Worm (Caenorhabditis elegans) whole organism, L1 larva: ENCODE measurements around the gene fbxb-55.
A peak's percentile ranks its signal among the peaks of the same experiment; 100 is the strongest.

Experiments
- C04F5.9 ChIP-seq: sonication (generic microtip); optimal IDR thresholded peaks from 2 replicates; lab custom pipeline; 2016; ENCODE audit warnings: missing genetic modification characterization, missing compliant biosample characterization
- C16A3.4 ChIP-seq: fragments of 150-350 bp; optimal IDR thresholded peaks from 2 replicates; lab custom pipeline; 2014; ENCODE audit warnings: missing biosample characterization, missing genetic modification characterization
- C34B4.2 ChIP-seq: sonication (generic microtip); optimal IDR thresholded peaks from 2 replicates; lab custom pipeline; 2017; ENCODE audit warnings: mild to moderate bottlenecking, missing genetic modification characterization, missing compliant biosample characterization
- Y116A8C.19 ChIP-seq: sonication (generic microtip); optimal IDR thresholded peaks from 2 replicates; lab custom pipeline; 2016; ENCODE audit warnings: missing compliant biosample characterization, missing genetic modification characterization, borderline replicate concordance
- aha-1 ChIP-seq: fragments of 150-350 bp; optimal IDR thresholded peaks from 2 replicates; lab custom pipeline; 2014; ENCODE audit warnings: missing biosample characterization, missing genetic modification characterization
- aly-2 ChIP-seq: fragments of 150-350 bp; optimal IDR thresholded peaks from 2 replicates; lab custom pipeline; 2014; ENCODE audit warnings: missing biosample characterization, missing genetic modification characterization
- ama-1 ChIP-seq: fragments of 150-350 bp; optimal IDR thresholded peaks from 2 replicates; lab custom pipeline; 2014
- ceh-82 ChIP-seq, 3 experiments: fragments of 150-350 bp in 1 of 3; sonication (generic microtip) in 2 of 3; optimal IDR thresholded peaks; 2 replicates each; lab custom pipeline; 2014 to 2017; ENCODE audit warnings: missing biosample characterization in 3 of 3, missing genetic modification characterization in 3 of 3
- ceh-88 ChIP-seq: fragments of 200-800 bp; sonication (Bioruptor generic); IDR thresholded peaks from 2 replicates; pipeline ENCODE4 v1.3.6; 2022; ENCODE audit warnings: missing genetic modification characterization, missing compliant biosample characterization
- ces-1 ChIP-seq: fragments of 150-350 bp; optimal IDR thresholded peaks from 2 replicates; lab custom pipeline; 2014; ENCODE audit warnings: missing biosample characterization, missing genetic modification reagents, missing genetic modification characterization
- dpl-1 ChIP-seq, 3 experiments: fragments of 150-350 bp in 2 of 3; sonication (generic microtip) in 1 of 3; optimal IDR thresholded peaks; 2 replicates each; lab custom pipeline; 2014 to 2017; ENCODE audit warnings: missing biosample characterization in 3 of 3, missing genetic modification characterization in 3 of 3, missing genetic modification reagents in 3 of 3
- dsc-1 ChIP-seq: sonication (generic microtip); optimal IDR thresholded peaks from 2 replicates; lab custom pipeline; 2016; ENCODE audit warnings: mild to moderate bottlenecking, missing genetic modification characterization, missing compliant biosample characterization
- efl-1 ChIP-seq, 4 experiments: fragments of 150-350 bp; optimal IDR thresholded peaks in 3 of 4; peaks in 1 of 4; 1 replicate in 1 of 4; 2 replicates in 3 of 4; lab custom pipeline; 2014; ENCODE audit warnings: missing biosample characterization in 2 of 4, missing genetic modification characterization in 2 of 4, missing genetic modification reagents in 2 of 4
- efl-3 ChIP-seq: fragments of 200-800 bp; sonication (Bioruptor generic); optimal IDR thresholded peaks from 2 replicates; lab custom pipeline; 2018; ENCODE audit warnings: mild to moderate bottlenecking, missing genetic modification characterization, missing compliant biosample characterization
- egl-27 ChIP-seq, 2 experiments: fragments of 150-350 bp in 1 of 2; sonication (generic microtip); optimal IDR thresholded peaks; 3 replicates each; lab custom pipeline; 2017 to 2018; ENCODE audit warnings: missing biosample characterization in 2 of 2, missing genetic modification characterization in 2 of 2, missing genetic modification reagents in 2 of 2
- elt-2 ChIP-seq: sonication (generic microtip); optimal IDR thresholded peaks from 2 replicates; lab custom pipeline; 2016; ENCODE audit warnings: missing genetic modification characterization, mild to moderate bottlenecking, inconsistent platforms, missing compliant biosample characterization, missing genetic modification reagents
- elt-3 ChIP-seq, 6 experiments: fragments of 150-350 bp in 1 of 6; sonication (generic microtip); optimal IDR thresholded peaks; 2 replicates each; lab custom pipeline; 2017 to 2018; ENCODE audit warnings: missing biosample characterization in 6 of 6, missing genetic modification characterization in 6 of 6, inconsistent platforms in 1 of 6
- fkh-10 ChIP-seq: sonication (generic microtip); optimal IDR thresholded peaks from 2 replicates; lab custom pipeline; 2017; ENCODE audit warnings: missing biosample characterization, missing genetic modification reagents, missing genetic modification characterization
- hlh-17 ChIP-seq: fragments of 200-800 bp; sonication (Bioruptor generic); optimal IDR thresholded peaks from 2 replicates; lab custom pipeline; 2018; ENCODE audit warnings: missing genetic modification characterization, mild to moderate bottlenecking, missing compliant biosample characterization, moderate library complexity, borderline replicate concordance
- hlh-4 ChIP-seq: sonication (generic microtip); optimal IDR thresholded peaks from 2 replicates; lab custom pipeline; 2016; ENCODE audit warnings: mild to moderate bottlenecking, missing genetic modification characterization, missing compliant biosample characterization
- lin-14 ChIP-seq: fragments of 200-800 bp; sonication (Bioruptor generic); optimal IDR thresholded peaks from 2 replicates; lab custom pipeline; 2018; ENCODE audit warnings: mild to moderate bottlenecking, missing genetic modification characterization, moderate library complexity, missing compliant biosample characterization
- lin-15B ChIP-seq: fragments of 150-350 bp; sonication (generic microtip); optimal IDR thresholded peaks from 3 replicates; lab custom pipeline; 2014; ENCODE audit warnings: missing biosample characterization, missing genetic modification characterization
- lsy-2 ChIP-seq, 2 experiments: fragments of 150-350 bp; optimal IDR thresholded peaks; 2 replicates each; lab custom pipeline; 2014; ENCODE audit warnings: missing biosample characterization in 2 of 2, missing genetic modification characterization in 2 of 2
- mab-9 ChIP-seq: fragments of 200-800 bp; sonication (Bioruptor generic); IDR thresholded peaks from 2 replicates; pipeline ENCODE4 v1.3.6; 2022; ENCODE audit warnings: missing genetic modification reagents, missing genetic modification characterization, missing compliant biosample characterization
- mef-2 ChIP-seq: fragments of 150-350 bp; optimal IDR thresholded peaks from 2 replicates; lab custom pipeline; 2014; ENCODE audit warnings: missing biosample characterization, missing genetic modification characterization
- nhr-12 ChIP-seq: sonication (generic microtip); optimal IDR thresholded peaks from 2 replicates; lab custom pipeline; 2017; ENCODE audit warnings: missing biosample characterization, missing genetic modification characterization
- nhr-19 ChIP-seq: fragments of 200-800 bp; sonication (Bioruptor generic); conservative IDR thresholded peaks from 2 replicates; pipeline ENCODE4 v1.3.6; 2022; ENCODE audit warnings: missing genetic modification characterization, missing compliant biosample characterization
- nhr-20 ChIP-seq: sonication (generic microtip); optimal IDR thresholded peaks from 2 replicates; lab custom pipeline; 2016; ENCODE audit warnings: mild to moderate bottlenecking, missing genetic modification characterization, missing compliant biosample characterization
- nhr-47 ChIP-seq: sonication (generic microtip); optimal IDR thresholded peaks from 2 replicates; lab custom pipeline; 2016; ENCODE audit warnings: mild to moderate bottlenecking, missing genetic modification characterization, moderate library complexity, missing compliant biosample characterization
- nhr-76 ChIP-seq: sonication (generic microtip); optimal IDR thresholded peaks from 2 replicates; lab custom pipeline; 2017; ENCODE audit warnings: missing biosample characterization, missing genetic modification characterization
- nhr-77 ChIP-seq: fragments of 150-350 bp; optimal IDR thresholded peaks from 2 replicates; lab custom pipeline; 2014; ENCODE audit warnings: missing biosample characterization, missing genetic modification characterization
- nhr-90 ChIP-seq: sonication (generic microtip); optimal IDR thresholded peaks from 2 replicates; lab custom pipeline; 2016; ENCODE audit warnings: mild to moderate bottlenecking, missing genetic modification characterization, missing compliant biosample characterization; ENCODE audit not compliant: poor library complexity
- pax-3 ChIP-seq: fragments of 200-800 bp; sonication (Bioruptor generic); optimal IDR thresholded peaks from 2 replicates; lab custom pipeline; 2018; ENCODE audit warnings: mild to moderate bottlenecking, missing genetic modification characterization, moderate library complexity, missing compliant biosample characterization
- pqm-1 ChIP-seq: sonication (generic microtip); optimal IDR thresholded peaks from 3 replicates; lab custom pipeline; 2017; ENCODE audit warnings: missing biosample characterization, missing genetic modification characterization
- skn-1 ChIP-seq: fragments of 150-350 bp; optimal IDR thresholded peaks from 2 replicates; lab custom pipeline; 2014; ENCODE audit warnings: missing biosample characterization, missing genetic modification characterization
- sox-4 ChIP-seq: sonication (generic microtip); optimal IDR thresholded peaks from 2 replicates; lab custom pipeline; 2016; ENCODE audit warnings: missing genetic modification characterization, missing compliant biosample characterization
- sptf-1 ChIP-seq: fragments of 150-350 bp; optimal IDR thresholded peaks from 2 replicates; lab custom pipeline; 2014; ENCODE audit warnings: missing biosample characterization, missing genetic modification characterization
- swsn-7 ChIP-seq: sonication (generic microtip); optimal IDR thresholded peaks from 2 replicates; lab custom pipeline; 2016; ENCODE audit warnings: missing genetic modification characterization, missing compliant biosample characterization
- tlp-1 ChIP-seq: fragments of 150-350 bp; optimal IDR thresholded peaks from 2 replicates; lab custom pipeline; 2014; ENCODE audit warnings: missing biosample characterization, missing genetic modification characterization
- unc-30 ChIP-seq: sonication (generic microtip); optimal IDR thresholded peaks from 2 replicates; lab custom pipeline; 2017; ENCODE audit warnings: missing biosample characterization, missing genetic modification characterization
- unc-62 ChIP-seq: fragments of 150-350 bp; optimal IDR thresholded peaks from 2 replicates; lab custom pipeline; 2014; ENCODE audit warnings: missing biosample characterization, missing genetic modification reagents, missing genetic modification characterization
- unc-86 ChIP-seq: sonication (generic microtip); optimal IDR thresholded peaks from 2 replicates; lab custom pipeline; 2016; ENCODE audit warnings: missing genetic modification characterization, missing compliant biosample characterization
- xbp-1 ChIP-seq: sonication (generic microtip); optimal IDR thresholded peaks from 2 replicates; lab custom pipeline; 2016; ENCODE audit warnings: missing genetic modification characterization, missing compliant biosample characterization
- zag-1 ChIP-seq: fragments of 150-350 bp; optimal IDR thresholded peaks from 2 replicates; lab custom pipeline; 2014; ENCODE audit warnings: missing biosample characterization, missing genetic modification characterization
- ztf-11 ChIP-seq, 2 experiments: sonication (generic microtip); optimal IDR thresholded peaks; 2 replicates each; lab custom pipeline; 2016 to 2017; ENCODE audit warnings: missing genetic modification characterization in 2 of 2, missing biosample characterization in 1 of 2, missing compliant biosample characterization in 1 of 2
- ztf-4 ChIP-seq: fragments of 150-350 bp; optimal IDR thresholded peaks from 2 replicates; lab custom pipeline; 2014; ENCODE audit warnings: missing biosample characterization, missing genetic modification characterization

The fbxb-55 gene

DNA sequence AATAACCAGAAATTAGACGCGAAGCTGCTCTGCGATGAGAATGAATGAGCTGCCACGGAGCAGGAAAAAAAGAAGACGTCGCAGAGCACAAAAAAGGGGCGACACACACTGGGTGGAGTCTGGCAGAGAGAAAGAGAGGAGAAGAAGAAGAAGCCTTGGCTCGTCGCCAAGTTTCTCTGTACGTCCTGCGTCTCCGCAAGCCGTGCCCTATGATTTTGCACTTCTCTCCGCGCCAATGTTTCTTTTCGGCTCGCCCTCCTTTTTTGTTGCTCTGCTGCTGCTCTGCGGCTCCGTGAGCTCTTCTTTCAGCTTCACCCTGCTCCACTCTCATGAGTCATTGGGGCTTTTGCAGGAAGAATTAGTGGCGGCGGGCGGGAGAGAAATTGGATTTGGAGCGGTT lies 33.7 kb upstream of the fbxb-55 start, which contains the start of gene hlh-30 (continued):
- TF ChIP-seq C16A3.4 (tag; lab: Kevin White, UChicago) (no peak), xbp-1 (tag; lab: Kevin White, UChicago) (peak; percentile 43), pqm-1 (tag; lab: Kevin White, UChicago) (no peak), sox-4 (tag; lab: Kevin White, UChicago) (peak; percentile 23), fkh-10 (GFP tag; lab: Kevin White, UChicago) (peak; percentile 59), nhr-76 (no peak), lin-14 (GFP tag; lab: Kevin White, UChicago) (peak; percentile 88), tlp-1 (tag; lab: Kevin White, UChicago) (no peak), efl-3 (GFP tag; lab: Kevin White, UChicago) (no peak), nhr-20 (tag; lab: Kevin White, UChicago) (peak; percentile 11), ces-1 (no peak)
- TF ChIP-seq, all 84 proteins: peak for 26

ce11 chrIV:4039984-4040383 lies 28.6 kb upstream of the fbxb-55 start, which contains the start of gene F35F11.2:
Gene F35F11.2, plus strand, starts transcription at chrIV:4040284.
- TF ChIP-seq C34B4.2 (tag; lab: Kevin White, UChicago) (no peak), ces-1 (no peak), ceh-82 (tag; optimal IDR thresholded peaks at IDR 0.05; lab: Kevin White, UChicago) (no peak), nhr-77 (no peak)

ce11 chrIV:4041006-4041405 lies 27.6 kb upstream of the fbxb-55 start:
- TF ChIP-seq dsc-1 (tag; lab: Kevin White, UChicago) (no peak), efl-1 (optimal IDR thresholded peaks at IDR 0.05; lab: Kevin White, UChicago) (no peak), efl-1 (GFP tag; optimal IDR thresholded peaks at IDR 0.05 in 1 of 2; lab: Kevin White, UChicago) (peak in 1 of 2 experiments; percentile 72)

ce11 chrIV:4042274-4042673 lies 26.3 kb upstream of the fbxb-55 start, which contains the start of gene cdc-73:
Gene cdc-73, plus strand, starts transcription at chrIV:4042575.
- no peak for TF ChIP-seq Y116A8C.19 (tag; lab: Kevin White, UChicago)
- no peak for TF ChIP-seq nhr-76
- no peak for TF ChIP-seq unc-62 (GFP tag; lab: Kevin White, UChicago)
- no peak for TF ChIP-seq hlh-17 (GFP tag; lab: Kevin White, UChicago)
- TF ChIP-seq ceh-82 (tag; optimal IDR thresholded peaks at IDR 0.05; lab: Kevin White, UChicago): peak; percentile 22 to 58 (median 25)
- TF ChIP-seq skn-1 (tag; lab: Kevin White, UChicago): no peak
- no peak for TF ChIP-seq elt-2 (tag; lab: Kevin White, UChicago)
- TF ChIP-seq ceh-88 (GFP tag; lab: Robert Waterston, UW): no peak
- TF ChIP-seq unc-30 (tag; lab: Kevin White, UChicago): no peak
- TF ChIP-seq pax-3 (tag; lab: Kevin White, UChicago): no peak
- peak; percentile 59 to 60 for TF ChIP-seq lsy-2 (tag; optimal IDR thresholded peaks at IDR 0.05; lab: Kevin White, UChicago)
- TF ChIP-seq nhr-90 (tag; lab: Kevin White, UChicago): peak; percentile 70
- no peak for TF ChIP-seq mef-2
- no peak for TF ChIP-seq aly-2 (tag; lab: Kevin White, UChicago)
- peak; percentile 29 for TF ChIP-seq unc-86 (tag; lab: Kevin White, UChicago)
- peak; percentile 25 for TF ChIP-seq lin-15B (tag; lab: Kevin White, UChicago)
- no peak for TF ChIP-seq hlh-4 (tag; lab: Kevin White, UChicago)
- TF ChIP-seq nhr-12 (tag; lab: Kevin White, UChicago): no peak
- peak; percentile 22 for TF ChIP-seq C04F5.9 (tag; lab: Kevin White, UChicago)
- peak; percentile 46 for TF ChIP-seq nhr-19 (GFP tag; lab: Robert Waterston, UW)
- TF ChIP-seq zag-1 (tag; lab: Kevin White, UChicago): no peak
- TF ChIP-seq dpl-1 (GFP tag; optimal IDR thresholded peaks at IDR 0.05; lab: Kevin White, UChicago): peak; percentile 89 to 93 (median 91)
- peak; percentile 50 for TF ChIP-seq sox-4 (tag; lab: Kevin White, UChicago)
- TF ChIP-seq swsn-7 (tag; lab: Kevin White, UChicago): peak; percentile 52
- no peak for TF ChIP-seq C34B4.2 (tag; lab: Kevin White, UChicago)
- no peak for TF ChIP-seq egl-27 (tag; optimal IDR thresholded peaks at IDR 0.05; lab: Kevin White, UChicago)
- TF ChIP-seq elt-3 (tag; optimal IDR thresholded peaks at IDR 0.05; lab: Kevin White, UChicago): peak in 1 of 6 experiments; percentile 39
- TF ChIP-seq nhr-20 (tag; lab: Kevin White, UChicago): peak; percentile 18
- 0 out of 2 replicates have a peak, but pooled peaks have one; percentile 21 for TF ChIP-seq mab-9 (GFP tag; lab: Robert Waterston, UW)
- TF ChIP-seq ces-1: no peak
- TF ChIP-seq sptf-1 (tag; lab: Kevin White, UChicago): no peak
- no peak for TF ChIP-seq ztf-4 (tag; lab: Kevin White, UChicago)
- peak in 1 of 2 experiments; percentile 63 for TF ChIP-seq ztf-11 (tag; optimal IDR thresholded peaks at IDR 0.05; lab: Kevin White, UChicago)
- no peak for TF ChIP-seq ama-1 (lab: Kevin White, UChicago)
- TF ChIP-seq lin-14 (GFP tag; lab: Kevin White, UChicago): no peak
- TF ChIP-seq aha-1 (tag; lab: Kevin White, UChicago): no peak
- TF ChIP-seq nhr-47: peak; percentile 73
